Fruit fly (Drosophila melanogaster): Measurements from ENCODE around the gene CG16989.

Gene CG16989

DNA sequence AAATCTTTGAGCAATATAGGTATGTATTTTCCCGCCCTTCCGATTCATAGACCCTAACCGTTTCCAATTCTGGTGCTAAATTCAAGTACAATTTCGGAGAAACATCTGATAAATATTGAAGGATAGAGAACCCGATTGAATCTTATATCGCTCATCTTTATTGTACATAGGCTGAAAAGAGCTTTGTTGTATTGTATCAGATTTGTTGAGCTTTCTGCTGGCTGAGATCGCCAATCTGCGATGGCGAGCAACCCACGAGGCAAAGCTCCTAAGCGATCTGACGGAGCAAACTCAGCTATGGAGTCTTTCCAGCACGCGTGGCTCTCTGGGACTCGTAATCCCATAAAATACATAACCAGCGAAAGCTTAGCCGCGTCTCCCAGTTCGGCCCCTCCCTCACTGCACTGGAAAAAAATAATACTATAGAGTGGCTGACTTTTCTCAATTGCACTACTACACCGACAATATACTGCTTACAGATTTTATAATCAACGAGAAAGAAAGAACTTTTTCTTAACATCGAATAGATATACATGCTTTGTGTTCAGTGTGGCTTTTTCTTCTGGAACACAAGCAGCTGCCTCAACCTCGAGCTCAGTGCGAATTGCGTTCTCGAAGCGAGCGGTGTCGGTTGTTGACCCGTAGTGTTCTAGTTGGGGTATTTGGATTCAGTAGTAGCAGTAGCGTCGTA, 37.2 kb upstream of the CG16989 start (continued):
- TF ChIP-seq esg (GFP tag; conservative IDR thresholded peaks at IDR 0.05) = peak; percentile 53; the same call in 1 of the 2 replicates
- peak; percentile 96 for TF ChIP-seq lab (GFP tag; optimal IDR thresholded peaks at IDR 0.05)
- TF ChIP-seq Camta (GFP tag; optimal IDR thresholded peaks at IDR 0.05) = peak; percentile 65
- peak; percentile 80 for TF ChIP-seq CG12744 (GFP tag; optimal IDR thresholded peaks at IDR 0.05)
- peak; percentile 86 for TF ChIP-seq CG10366 (GFP tag; IDR thresholded peaks at IDR 0.05)
- TF ChIP-seq disco-r (GFP tag; optimal IDR thresholded peaks at IDR 0.05) = peak; percentile 70
- TF ChIP-seq dati (GFP tag; IDR thresholded peaks at IDR 0.05) = peak; percentile 52; the same call in 1 of the 2 replicates
- peak; percentile 96 for TF ChIP-seq Dbx (GFP tag; IDR thresholded peaks at IDR 0.05)
- peak; percentile 78 for TF ChIP-seq tin (GFP tag; optimal IDR thresholded peaks at IDR 0.05)
- TF ChIP-seq CG1233 (GFP tag; optimal IDR thresholded peaks at IDR 0.05) = peak; percentile 66
- TF ChIP-seq CG10462 (GFP tag; optimal IDR thresholded peaks at IDR 0.05) = peak; percentile 6
- TF ChIP-seq CG31224 (GFP tag; IDR thresholded peaks at IDR 0.05) = peak; percentile 84
- TF ChIP-seq Dek (tag; optimal IDR thresholded peaks at IDR 0.05) = peak; percentile 89
- peak; percentile 16 for TF ChIP-seq CG8290 (GFP tag; optimal IDR thresholded peaks at IDR 0.05)
- TF ChIP-seq CG8290 (tag; optimal IDR thresholded peaks at IDR 0.05) = peak in 1 of 2 experiments; percentile 89
- peak; percentile 81 for TF ChIP-seq CG7556 (GFP tag; optimal IDR thresholded peaks at IDR 0.05)
- peak; percentile 71; the same call in 1 of the 2 replicates for TF ChIP-seq CG1024 (GFP tag; IDR thresholded peaks at IDR 0.05)
- TF ChIP-seq CG13624 (GFP tag; optimal IDR thresholded peaks at IDR 0.05) = peak; percentile 95
- peak; percentile 76 for TF ChIP-seq HLH3B (GFP tag; IDR thresholded peaks at IDR 0.05)
- peak; percentile 56 for TF ChIP-seq CG3838 (GFP tag; optimal IDR thresholded peaks at IDR 0.05)
- peak; percentile 90 for TF ChIP-seq wdn (GFP tag; IDR thresholded peaks at IDR 0.05)
- peak; percentile 52 for TF ChIP-seq CG9437 (GFP tag; optimal IDR thresholded peaks at IDR 0.05)
- peak; percentile 77 for TF ChIP-seq az2 (GFP tag; optimal IDR thresholded peaks at IDR 0.05)
- TF ChIP-seq ro (GFP tag; IDR thresholded peaks at IDR 0.05) = no peak
- peak; percentile 12 for TF ChIP-seq zen (tag; optimal IDR thresholded peaks at IDR 0.05)
- TF ChIP-seq gcm (GFP tag; optimal IDR thresholded peaks at IDR 0.05) = peak; percentile 49
- peak; percentile 86 for TF ChIP-seq CG7839 (tag; optimal IDR thresholded peaks at IDR 0.05)
- peak; percentile 98 for TF ChIP-seq CG2120 (GFP tag; optimal IDR thresholded peaks at IDR 0.05)
- peak; percentile 33; the same call in 2 of the 3 replicates for TF ChIP-seq croc (GFP tag; conservative IDR thresholded peaks at IDR 0.05)
- peak; percentile 82 for TF ChIP-seq D19B (GFP tag; optimal IDR thresholded peaks at IDR 0.05)
- peak; percentile 99 for TF ChIP-seq Med (GFP tag)
- peak; percentile 30 for TF ChIP-seq CG6765 (GFP tag; optimal IDR thresholded peaks at IDR 0.05)
- TF ChIP-seq Dll (GFP tag; IDR thresholded peaks at IDR 0.05; ENCODE audit: partially characterized antibody) = no peak
- TF ChIP-seq CG33213 (GFP tag; optimal IDR thresholded peaks at IDR 0.05) = peak; percentile 83
- TF ChIP-seq gsb (GFP tag; IDR thresholded peaks at IDR 0.05) = peak; percentile 78
- peak; percentile 88 for TF ChIP-seq ems (GFP tag; optimal IDR thresholded peaks at IDR 0.05)
- peak; percentile 87 for TF ChIP-seq PHDP (tag; optimal IDR thresholded peaks at IDR 0.05)
- no peak for TF ChIP-seq CG8359 (GFP tag; optimal IDR thresholded peaks at IDR 0.05; ENCODE audit: borderline replicate concordance)
- TF ChIP-seq sr (GFP tag; IDR thresholded peaks at IDR 0.05) = peak; percentile 63; the same call in 1 of the 3 replicates
- TF ChIP-seq Asciz (GFP tag; optimal IDR thresholded peaks at IDR 0.05) = peak; percentile 50
- TF ChIP-seq seq (GFP tag; IDR thresholded peaks at IDR 0.05) = peak; percentile 68
- TF ChIP-seq tap (tag; optimal IDR thresholded peaks at IDR 0.05) = peak; percentile 74
- peak; percentile 74 for TF ChIP-seq CG11695 (GFP tag; IDR thresholded peaks at IDR 0.05)
- peak; percentile 54 for TF ChIP-seq odd (GFP tag; optimal IDR thresholded peaks at IDR 0.05)
- TF ChIP-seq Max (GFP tag; optimal IDR thresholded peaks at IDR 0.05) = peak; percentile 70
- no peak for TF ChIP-seq CG16813 (GFP tag; IDR thresholded peaks at IDR 0.05; ENCODE audit: partially characterized antibody)
- TF ChIP-seq oc (tag; optimal IDR thresholded peaks at IDR 0.05) = peak; percentile 68
- peak; percentile 87 for TF ChIP-seq eyg (GFP tag; optimal IDR thresholded peaks at IDR 0.05)
- TF ChIP-seq HLHmδ (GFP tag; optimal IDR thresholded peaks at IDR 0.05) = no peak
- TF ChIP-seq p53 (GFP tag; optimal IDR thresholded peaks at IDR 0.05) = peak; percentile 48
